Worm (Caenorhabditis elegans): ENCODE results near the gene C37C3.1.

- TF ChIP-seq ceh-34 (tag; optimal IDR thresholded peaks at IDR 0.05): no peak
- no peak for TF ChIP-seq ceh-19 (GFP tag; optimal IDR thresholded peaks at IDR 0.05)
Measured at ce11 chrV:7809320-7810256, 48.2 kb upstream of the C37C3.1 start, which contains the start of gene ZK742.3.

All from whole organism, late embryonic.